Fruit fly (Drosophila melanogaster) whole organism, prepupa: ENCODE results near the gene CG7600.

Experiments
- Blimp-1 ChIP-seq: fragments of 200-800 bp; sonication (Bioruptor generic); optimal IDR thresholded peaks from 3 replicates; lab custom pipeline; 2017; ENCODE audit warnings: missing biosample characterization, missing genetic modification characterization, mild to moderate bottlenecking, moderate library complexity, missing genetic modification reagents
- CG10631 ChIP-seq: fragments of 200-800 bp; sonication (Bioruptor generic); optimal IDR thresholded peaks from 2 replicates; lab custom pipeline; 2016; ENCODE audit warnings: missing biosample characterization, missing genetic modification characterization
- CG15336 ChIP-seq: fragments of 200-800 bp; sonication (Bioruptor generic); IDR thresholded peaks from 2 replicates; pipeline ENCODE4 v1.3.6; 2022; ENCODE audit warnings: missing biosample characterization, missing genetic modification characterization
- CG16779 ChIP-seq: fragments of 200-800 bp; sonication (Bioruptor generic); optimal IDR thresholded peaks from 3 replicates; lab custom pipeline; 2017; ENCODE audit warnings: missing biosample characterization, mild to moderate bottlenecking, missing genetic modification characterization
- CG31627 ChIP-seq: fragments of 200-800 bp; sonication (Bioruptor generic); optimal IDR thresholded peaks from 3 replicates; lab custom pipeline; 2016; ENCODE audit warnings: missing biosample characterization, missing genetic modification characterization
- CG32006 ChIP-seq: fragments of 200-800 bp; sonication (Bioruptor generic); optimal IDR thresholded peaks from 3 replicates; lab custom pipeline; 2017; ENCODE audit warnings: missing biosample characterization, mild to moderate bottlenecking, missing genetic modification characterization
- CG34406 ChIP-seq: fragments of 200-800 bp; sonication (Bioruptor generic); optimal IDR thresholded peaks from 3 replicates; lab custom pipeline; 2016; ENCODE audit warnings: missing biosample characterization, missing genetic modification characterization
- CG3919 ChIP-seq: fragments of 200-800 bp; sonication (Bioruptor generic); optimal IDR thresholded peaks from 3 replicates; lab custom pipeline; 2016; ENCODE audit warnings: missing biosample characterization, missing genetic modification characterization
- CG4318 ChIP-seq: fragments of 200-800 bp; sonication (Bioruptor generic); optimal IDR thresholded peaks from 3 replicates; lab custom pipeline; 2017; ENCODE audit warnings: missing biosample characterization, mild to moderate bottlenecking, missing genetic modification characterization
- CG6276 ChIP-seq: fragments of 200-800 bp; sonication (Bioruptor generic); optimal IDR thresholded peaks from 2 replicates; lab custom pipeline; 2017; ENCODE audit warnings: missing biosample characterization, mild to moderate bottlenecking, missing genetic modification characterization
- CG6808 ChIP-seq: fragments of 200-800 bp; sonication (Bioruptor generic); optimal IDR thresholded peaks from 3 replicates; lab custom pipeline; 2017; ENCODE audit warnings: missing biosample characterization, missing genetic modification characterization, mild to moderate bottlenecking, moderate library complexity, missing genetic modification reagents
- CG6854 ChIP-seq: fragments of 200-800 bp; sonication (Bioruptor generic); optimal IDR thresholded peaks from 2 replicates; lab custom pipeline; 2017; ENCODE audit warnings: missing biosample characterization, mild to moderate bottlenecking, missing genetic modification characterization
- CG7368 ChIP-seq: fragments of 200-800 bp; sonication (Bioruptor generic); optimal IDR thresholded peaks from 3 replicates; lab custom pipeline; 2016; ENCODE audit warnings: missing biosample characterization, missing genetic modification characterization
- CG8319 ChIP-seq: fragments of 200-800 bp; sonication (Bioruptor generic); optimal IDR thresholded peaks from 3 replicates; lab custom pipeline; 2016; ENCODE audit warnings: missing biosample characterization, missing genetic modification characterization
- CG8632 ChIP-seq: fragments of 200-800 bp; sonication (Bioruptor generic); optimal IDR thresholded peaks from 3 replicates; lab custom pipeline; 2016; ENCODE audit warnings: missing biosample characterization, missing genetic modification characterization
- CG9139 ChIP-seq: fragments of 200-800 bp; sonication (Bioruptor generic); optimal IDR thresholded peaks from 3 replicates; lab custom pipeline; 2017; ENCODE audit warnings: missing biosample characterization, mild to moderate bottlenecking, missing genetic modification characterization
- Eip78C ChIP-seq: fragments of 200-800 bp; sonication (Bioruptor generic); peaks from one replicate; lab custom pipeline; 2016; ENCODE audit warnings: missing biosample characterization, missing genetic modification characterization
- Eip93F ChIP-seq: fragments of 200-800 bp; sonication (Bioruptor generic); optimal IDR thresholded peaks from 2 replicates; lab custom pipeline; 2016; ENCODE audit warnings: missing biosample characterization, mild to moderate bottlenecking, missing genetic modification characterization
- Gug ChIP-seq: fragments of 200-800 bp; sonication (Bioruptor generic); IDR thresholded peaks from 2 replicates; pipeline ENCODE4 v1.3.6; 2022; ENCODE audit warnings: missing biosample characterization, missing genetic modification characterization
- Hr39 ChIP-seq: fragments of 200-800 bp; sonication (Bioruptor generic); optimal IDR thresholded peaks from 2 replicates; lab custom pipeline; 2016; ENCODE audit warnings: missing biosample characterization, missing genetic modification characterization
- Hr4 ChIP-seq: fragments of 200-800 bp; sonication (Bioruptor generic); optimal IDR thresholded peaks from 3 replicates; lab custom pipeline; 2016; ENCODE audit warnings: missing biosample characterization, missing genetic modification characterization
- Met ChIP-seq: fragments of 200-800 bp; sonication (Bioruptor generic); optimal IDR thresholded peaks from 3 replicates; lab custom pipeline; 2016; ENCODE audit warnings: missing biosample characterization, missing genetic modification characterization
- achi ChIP-seq: fragments of 200-800 bp; sonication (Bioruptor generic); optimal IDR thresholded peaks from 3 replicates; lab custom pipeline; 2016; ENCODE audit warnings: missing biosample characterization, missing genetic modification characterization
- acj6 ChIP-seq: fragments of 200-800 bp; sonication (Bioruptor generic); optimal IDR thresholded peaks from 3 replicates; lab custom pipeline; 2016; ENCODE audit warnings: missing biosample characterization, missing genetic modification characterization
- cyc ChIP-seq: fragments of 200-800 bp; sonication (Bioruptor generic); optimal IDR thresholded peaks from 3 replicates; lab custom pipeline; 2016; ENCODE audit warnings: missing biosample characterization, missing genetic modification characterization
- eg ChIP-seq: fragments of 200-800 bp; sonication (Bioruptor generic); IDR thresholded peaks from 3 replicates; pipeline ENCODE4 v1.3.6; 2022; ENCODE audit warnings: missing biosample characterization, missing genetic modification characterization
- fd59A ChIP-seq: fragments of 200-800 bp; sonication (Bioruptor generic); optimal IDR thresholded peaks from 2 replicates; lab custom pipeline; 2017; ENCODE audit warnings: missing biosample characterization, mild to moderate bottlenecking, missing genetic modification characterization, missing genetic modification reagents
- fd85E ChIP-seq: fragments of 200-800 bp; sonication (Bioruptor generic); optimal IDR thresholded peaks from 3 replicates; lab custom pipeline; 2016; ENCODE audit warnings: missing biosample characterization, missing genetic modification characterization
- fkh ChIP-seq: fragments of 200-800 bp; sonication (Bioruptor generic); optimal IDR thresholded peaks from 3 replicates; lab custom pipeline; 2017; ENCODE audit warnings: missing biosample characterization, mild to moderate bottlenecking, missing genetic modification characterization, moderate library complexity
- net ChIP-seq: fragments of 200-800 bp; sonication (Bioruptor generic); optimal IDR thresholded peaks from 3 replicates; lab custom pipeline; 2016; ENCODE audit warnings: missing biosample characterization, missing genetic modification characterization
- pdm3 ChIP-seq: fragments of 200-800 bp; sonication (Bioruptor generic); optimal IDR thresholded peaks from 3 replicates; lab custom pipeline; 2016; ENCODE audit warnings: missing biosample characterization, missing genetic modification characterization
- spab ChIP-seq: fragments of 200-800 bp; sonication (Bioruptor generic); optimal IDR thresholded peaks from 2 replicates; lab custom pipeline; 2017; ENCODE audit warnings: missing biosample characterization, mild to moderate bottlenecking, missing genetic modification characterization, missing genetic modification reagents
- vri ChIP-seq: fragments of 200-800 bp; sonication (Bioruptor generic); optimal IDR thresholded peaks from 3 replicates; lab custom pipeline; 2016; ENCODE audit warnings: missing biosample characterization, mild to moderate bottlenecking, missing genetic modification characterization

Gene CG7600

dm6 chr3L:11215244-11216121 is 4.9 kb downstream of the CG7600 start (continued):
- TF ChIP-seq Hr39 (GFP tag; lab: Kevin White, UChicago) (peak; percentile 96), cyc (peak; percentile 94), vri (GFP tag; lab: Kevin White, UChicago) (peak; percentile 92), achi (GFP tag; lab: Kevin White, UChicago) (peak; percentile 94), fkh (peak; percentile 97), CG4318 (GFP tag; lab: Kevin White, UChicago) (no peak), Blimp-1 (peak; percentile 76), fd85E (GFP tag; lab: Kevin White, UChicago) (peak; percentile 91), CG8632 (GFP tag; lab: Kevin White, UChicago) (peak; percentile 93), net (peak; percentile 95)

- TF ChIP-seq eg (no peak), CG3919 (GFP tag; lab: Kevin White, UChicago) (no peak), Met (GFP tag; lab: Kevin White, UChicago) (no peak), CG31627 (no peak), Eip78C (GFP tag; lab: Kevin White, UChicago) (peak; percentile 41), fd59A (no peak)
Observed at dm6 chr3L:11216219-11216618, 5.6 kb downstream of the CG7600 start.

dm6 chr3L:11217893-11218292 is 7.3 kb downstream of the CG7600 start:
- 0 out of 2 replicates have a peak, but pooled peaks have one; percentile 33 for TF ChIP-seq CG15336
- TF ChIP-seq acj6 (GFP tag; lab: Kevin White, UChicago): peak; percentile 19
- TF ChIP-seq Eip78C (GFP tag; lab: Kevin White, UChicago): peak; percentile 56
- TF ChIP-seq Hr4 (GFP tag; lab: Kevin White, UChicago): peak; percentile 11
- no peak for TF ChIP-seq fd59A
- TF ChIP-seq pdm3 (GFP tag; lab: Kevin White, UChicago): peak; percentile 28
- TF ChIP-seq CG6276 (GFP tag; lab: Kevin White, UChicago): peak; percentile 40
- no peak for TF ChIP-seq CG6854 (GFP tag; lab: Kevin White, UChicago)
- no peak for TF ChIP-seq CG8319 (GFP tag; lab: Kevin White, UChicago)
- TF ChIP-seq CG8632 (GFP tag; lab: Kevin White, UChicago): peak; percentile 22
- TF ChIP-seq CG9139: no peak
- peak; percentile 30 for TF ChIP-seq CG32006 (GFP tag; lab: Kevin White, UChicago)
- TF ChIP-seq CG7368 (GFP tag; lab: Kevin White, UChicago): no peak
- TF ChIP-seq CG31627: peak; percentile 36
- no peak for TF ChIP-seq CG16779 (tag; lab: Kevin White, UChicago)

- TF ChIP-seq CG6808 (GFP tag; lab: Kevin White, UChicago) (no peak), vri (GFP tag; lab: Kevin White, UChicago) (peak; percentile 94), cyc (no peak), CG6854 (GFP tag; lab: Kevin White, UChicago) (peak; percentile 13), Eip93F (GFP tag; lab: Kevin White, UChicago) (peak; percentile 56)
Observed at dm6 chr3L:11218892-11219291, 8.3 kb downstream of the CG7600 start.

dm6 chr3L:11224651-11225050 is 14.1 kb downstream of the CG7600 start:
- no peak for TF ChIP-seq spab (GFP tag; lab: Kevin White, UChicago)
- TF ChIP-seq CG6276 (GFP tag; lab: Kevin White, UChicago): no peak
- TF ChIP-seq Blimp-1: no peak
- TF ChIP-seq CG8632 (GFP tag; lab: Kevin White, UChicago): no peak
- TF ChIP-seq Gug (GFP tag; lab: Robert Waterston, UW): no peak
- TF ChIP-seq CG10631 (GFP tag; lab: Kevin White, UChicago): no peak
- no peak for TF ChIP-seq CG34406 (GFP tag; lab: Kevin White, UChicago)
- TF ChIP-seq CG6854 (GFP tag; lab: Kevin White, UChicago): no peak
